Worm (Caenorhabditis elegans) whole organism, L4/young adult: ENCODE measurements around the gene Y51H4A.941.
"Not testable (repeated sequence)": the region's sequence is repeated elsewhere in the genome, so short reads cannot be mapped to it uniquely, and the experiment has no call there.

Experiments used
- W03F9.2 ChIP-seq: fragments of 150-350 bp; optimal IDR thresholded peaks from 2 replicates; lab custom pipeline; 2014; ENCODE audit warnings: missing biosample characterization, missing genetic modification characterization
- dao-5 ChIP-seq: sonication (generic microtip); optimal IDR thresholded peaks from 2 replicates; lab custom pipeline; 2016; ENCODE audit warnings: missing genotype, missing genetic modification characterization, moderate library complexity, missing compliant biosample characterization
- him-1 ChIP-seq: sonication (generic microtip); optimal IDR thresholded peaks from 2 replicates; lab custom pipeline; 2016; ENCODE audit warnings: missing genotype, missing genetic modification reagents, missing genetic modification characterization, missing compliant biosample characterization

Y51H4A.941 gene

DNA sequence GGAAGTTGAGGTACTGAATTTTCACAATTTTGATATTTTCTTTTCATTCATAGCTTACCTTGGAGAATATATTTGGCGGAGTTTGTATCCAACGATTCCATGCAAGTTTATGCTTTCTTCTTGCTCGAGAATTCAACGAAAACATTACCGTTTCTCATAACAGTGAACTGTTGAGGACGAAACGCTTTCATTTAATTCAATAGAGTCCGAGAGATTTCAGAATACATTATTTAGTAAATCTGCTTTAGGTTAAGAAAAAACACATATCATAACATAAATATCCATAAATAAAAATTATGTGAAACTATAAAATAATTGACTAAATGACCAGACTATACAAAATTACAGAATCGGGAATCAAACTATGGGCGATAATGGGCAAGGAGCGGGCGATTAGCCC lies at the start of gene Y51H4A.941:
Y51H4A.941 (minus strand) TSS at position 101 of the 400 bp plus-strand sequence.
- TF ChIP-seq him-1 (tag; lab: Kevin White, UChicago) (no peak), dao-5 (tag; lab: Kevin White, UChicago) (no peak), W03F9.2 (tag; lab: Kevin White, UChicago) (no peak)

DNA sequence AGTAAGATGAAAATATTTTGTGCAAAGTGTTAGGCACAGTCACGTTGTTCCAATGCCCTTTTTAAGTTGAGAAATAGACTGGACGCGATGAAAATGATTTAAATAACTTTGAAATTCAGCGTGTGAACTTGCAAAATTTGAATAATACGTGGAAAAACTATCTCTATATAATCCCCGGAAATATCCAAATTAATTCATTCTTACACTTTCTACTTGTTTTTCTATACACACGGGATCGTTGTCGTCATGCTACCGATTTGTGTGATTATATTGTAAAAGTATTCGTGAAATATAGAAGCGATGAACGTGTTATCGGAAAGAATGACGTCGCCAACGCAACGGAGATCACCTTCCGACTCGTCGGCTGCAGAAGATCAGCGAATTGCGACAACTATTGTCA lies 49.1 kb upstream of the Y51H4A.941 start, which contains the start of gene Y43D4A.1:
Y43D4A.1 (plus strand) TSS at position 301 of the 400 bp plus-strand sequence.
- TF ChIP-seq him-1 (tag; lab: Kevin White, UChicago) (no peak), dao-5 (tag; lab: Kevin White, UChicago) (no peak), W03F9.2 (tag; lab: Kevin White, UChicago) (no peak)

DNA sequence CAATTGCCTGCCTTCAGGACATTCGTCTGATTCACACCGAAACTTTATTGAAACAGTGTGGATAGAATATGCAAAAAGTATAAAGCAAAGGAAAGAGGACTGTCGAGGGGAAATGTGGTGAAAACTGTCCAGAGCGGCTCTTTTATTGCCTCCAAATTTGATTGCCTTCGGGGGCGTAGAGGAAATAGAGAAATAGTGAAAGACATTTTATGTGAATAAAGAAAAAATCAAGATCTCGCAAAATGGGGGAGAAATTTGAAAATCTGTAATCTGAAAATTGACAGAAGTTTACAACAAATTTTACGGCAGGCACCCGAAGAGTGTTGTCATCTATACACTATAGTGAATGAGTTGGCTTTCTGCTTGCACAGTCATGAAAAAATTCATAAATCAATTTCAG lies 46.3 kb upstream of the Y51H4A.941 start, which contains the start of gene Y51H4A.24:
Y51H4A.24 (minus strand) TSS at position 101 of the 400 bp plus-strand sequence.
- TF ChIP-seq W03F9.2 (tag; lab: Kevin White, UChicago) (no peak), dao-5 (tag; lab: Kevin White, UChicago) (no peak), him-1 (tag; lab: Kevin White, UChicago) (no peak)

DNA sequence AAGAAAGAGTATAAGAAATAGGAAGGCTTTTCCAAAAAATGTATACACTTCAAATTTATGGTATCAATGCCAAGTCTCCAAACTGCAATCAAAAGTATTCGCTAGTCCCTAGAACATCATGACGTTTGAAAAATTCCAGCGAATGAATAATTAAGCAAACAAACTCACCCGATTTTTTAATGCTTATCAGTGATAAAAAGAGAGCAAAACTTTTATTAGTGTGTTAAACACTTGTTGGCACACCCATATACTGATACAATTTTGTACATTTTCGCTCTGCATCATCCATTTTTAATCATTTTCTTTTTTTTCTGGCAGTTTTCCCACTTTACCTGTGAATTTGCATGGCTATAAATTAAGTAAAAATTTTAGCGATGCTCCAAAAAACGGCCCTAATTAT lies 41.5 kb upstream of the Y51H4A.941 start, which contains the start of gene Y51H4A.25:
Y51H4A.25 (plus strand) TSS at position 373 of the 400 bp plus-strand sequence.
- no peak for TF ChIP-seq W03F9.2 (tag; lab: Kevin White, UChicago)

DNA sequence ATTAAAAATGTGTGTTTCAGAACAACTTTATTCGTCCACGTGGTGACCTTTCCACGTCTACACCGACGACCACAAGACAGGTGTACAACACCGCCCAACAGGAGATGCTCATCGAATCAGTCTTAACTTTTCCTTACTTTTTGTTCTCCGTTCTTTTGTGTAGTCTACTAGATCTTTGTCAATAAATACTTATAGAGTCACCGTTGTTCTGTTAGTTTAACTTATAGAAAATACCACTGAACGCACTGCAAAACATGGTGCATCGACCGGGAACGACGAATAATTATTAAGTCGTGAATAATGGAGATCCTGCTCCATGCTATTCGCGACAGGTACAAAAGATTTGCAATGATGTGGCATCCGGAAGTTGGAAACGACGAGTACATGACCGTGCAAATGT lies 28.1 kb upstream of the Y51H4A.941 start, which contains the start of gene Y51H4A.23:
Y51H4A.23 (plus strand) TSS at position 301 of the 400 bp plus-strand sequence.
- not testable (repeated sequence) for TF ChIP-seq dao-5, W03F9.2, him-1 (tag; lab: Kevin White, UChicago)

DNA sequence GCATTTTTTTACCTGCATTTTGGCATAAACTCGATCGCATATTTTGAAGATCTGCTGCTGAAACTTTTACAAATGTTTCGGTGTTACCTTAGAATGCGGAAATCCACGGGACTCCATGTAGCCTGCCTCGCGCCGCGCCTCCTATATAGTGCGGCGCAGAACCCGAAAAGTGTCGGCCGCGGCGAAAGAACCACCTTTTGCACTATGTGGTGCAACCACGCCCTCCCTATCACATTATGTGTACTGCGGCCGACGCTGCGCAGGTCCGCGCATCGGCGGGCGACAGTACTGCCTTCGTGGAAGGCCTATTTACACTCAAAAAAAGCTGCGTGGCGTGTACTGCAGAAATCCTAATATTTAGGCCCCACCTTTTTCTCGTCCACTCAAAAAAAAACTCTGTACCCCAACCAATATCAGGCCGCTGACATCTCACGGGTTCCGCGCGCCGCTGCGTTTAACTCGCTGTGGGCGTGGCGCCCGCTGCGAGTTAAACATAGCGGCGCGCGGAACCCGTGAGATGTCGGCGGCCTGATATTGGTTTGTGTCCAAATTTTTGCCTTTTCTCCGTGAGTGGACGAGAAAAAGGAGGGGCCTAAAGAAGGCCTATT lies 27.6 kb upstream of the Y51H4A.941 start:
- TF ChIP-seq him-1 (tag; lab: Kevin White, UChicago) (no peak), dao-5 (tag; lab: Kevin White, UChicago) (no peak), W03F9.2 (tag; lab: Kevin White, UChicago) (no peak)

DNA sequence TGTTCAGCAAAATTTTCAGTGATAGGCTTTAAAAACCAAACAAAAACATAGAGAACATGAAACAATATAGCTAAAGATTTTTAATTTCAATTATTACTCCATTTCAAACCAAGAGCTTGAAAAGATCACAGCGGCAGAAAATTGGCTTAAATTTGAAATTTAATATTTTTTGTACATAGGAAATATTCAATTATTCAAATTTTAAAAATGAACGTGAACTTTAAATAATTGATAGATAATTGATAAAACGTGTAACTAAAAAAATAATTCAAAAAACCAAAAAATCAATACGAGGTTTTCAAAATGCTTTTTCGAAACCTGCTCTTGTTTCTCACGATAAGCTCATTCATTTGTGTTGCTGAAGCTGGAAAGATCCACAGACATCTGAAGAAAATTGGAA lies 25.9 kb upstream of the Y51H4A.941 start, which contains the start of gene Y51H4A.22:
Y51H4A.22 (plus strand) TSS at position 301 of the 400 bp plus-strand sequence.
- TF ChIP-seq dao-5 (tag; lab: Kevin White, UChicago) (no peak), W03F9.2 (tag; lab: Kevin White, UChicago) (no peak), him-1 (tag; lab: Kevin White, UChicago) (no peak)

DNA sequence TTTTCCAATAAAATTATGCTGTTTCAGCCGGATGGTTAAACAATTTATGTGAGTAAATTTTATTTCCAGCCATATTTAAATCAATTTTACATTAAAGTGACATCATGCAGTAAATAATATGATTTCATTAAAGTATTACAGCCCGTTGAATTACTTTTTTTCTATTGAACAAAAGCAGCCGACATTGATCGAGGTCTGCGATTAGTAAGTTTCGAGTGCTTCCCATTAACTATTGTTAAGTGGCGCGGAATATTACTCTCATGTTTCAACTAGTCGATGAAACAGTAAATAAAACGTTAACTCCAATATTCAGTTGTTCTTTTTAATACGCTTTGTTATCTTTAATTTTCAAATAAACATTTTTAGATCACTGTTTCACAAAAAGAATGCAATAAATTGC lies 24.2 kb upstream of the Y51H4A.941 start:
- TF ChIP-seq him-1 (tag; lab: Kevin White, UChicago): no peak
- no peak for TF ChIP-seq W03F9.2 (tag; lab: Kevin White, UChicago)
- TF ChIP-seq dao-5 (tag; lab: Kevin White, UChicago): no peak

DNA sequence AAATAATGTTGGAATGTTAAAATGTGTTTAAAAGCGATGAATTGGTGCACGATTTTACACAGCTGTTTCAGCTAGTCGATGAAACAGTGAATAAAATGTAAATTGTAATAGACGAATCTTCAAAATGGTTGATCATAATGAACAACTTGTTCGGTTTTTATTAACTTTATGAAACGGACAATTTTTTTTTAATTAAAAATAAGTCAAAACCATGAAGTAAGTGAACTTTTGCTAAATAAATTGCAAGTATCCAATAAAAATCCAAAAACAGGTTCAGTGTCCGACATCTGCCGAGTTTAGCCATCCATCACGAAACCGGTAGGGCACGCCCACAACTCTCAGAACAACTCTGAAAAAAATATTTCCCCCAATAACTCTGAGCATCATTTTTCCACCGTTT lies 15.8 kb upstream of the Y51H4A.941 start:
- TF ChIP-seq him-1 (tag; lab: Kevin White, UChicago) (no peak), dao-5 (tag; lab: Kevin White, UChicago) (no peak), W03F9.2 (tag; lab: Kevin White, UChicago) (no peak)

DNA sequence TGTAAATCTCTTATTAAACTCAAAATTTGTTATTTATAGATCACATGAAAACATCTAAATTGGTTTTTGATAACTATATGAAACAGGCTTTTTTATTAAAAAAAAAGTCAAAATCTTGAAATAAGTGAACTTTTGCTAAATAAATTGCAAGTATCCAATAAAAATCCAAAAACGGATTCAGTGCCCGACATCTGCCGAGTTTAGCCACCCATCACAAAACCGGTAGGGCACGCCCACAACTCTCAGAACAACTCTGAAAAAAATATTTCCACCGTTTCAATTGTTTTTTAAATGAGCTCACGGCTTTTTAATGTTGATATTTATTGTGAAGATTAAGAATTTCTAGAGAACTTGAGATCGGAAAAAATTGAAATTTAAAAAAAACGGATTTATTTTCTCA lies 15.2 kb upstream of the Y51H4A.941 start:
- no peak for TF ChIP-seq W03F9.2 (tag; lab: Kevin White, UChicago)
- TF ChIP-seq him-1 (tag; lab: Kevin White, UChicago): no peak
- no peak for TF ChIP-seq dao-5 (tag; lab: Kevin White, UChicago)

DNA sequence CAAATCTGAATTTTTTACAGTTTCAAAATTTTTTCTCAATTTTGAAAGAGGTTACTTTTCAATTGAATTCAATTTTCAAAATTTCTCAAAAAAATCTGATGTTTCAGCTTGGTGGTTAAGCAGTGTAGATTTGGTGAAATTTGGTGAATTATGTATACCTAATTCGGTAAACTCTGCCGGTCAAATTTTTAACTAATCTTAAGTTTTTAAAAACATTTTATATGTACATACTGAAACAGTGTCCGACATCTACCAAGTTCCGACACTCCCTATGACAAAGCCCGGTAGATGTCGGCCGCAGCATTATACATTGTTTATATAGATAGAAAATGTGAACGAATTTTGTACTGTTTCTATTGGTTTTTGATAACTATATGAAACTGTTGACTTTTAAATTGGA lies 12.5 kb upstream of the Y51H4A.941 start:
- no peak for TF ChIP-seq W03F9.2 (tag; lab: Kevin White, UChicago)
- no peak for TF ChIP-seq dao-5 (tag; lab: Kevin White, UChicago)
- TF ChIP-seq him-1 (tag; lab: Kevin White, UChicago): no peak

DNA sequence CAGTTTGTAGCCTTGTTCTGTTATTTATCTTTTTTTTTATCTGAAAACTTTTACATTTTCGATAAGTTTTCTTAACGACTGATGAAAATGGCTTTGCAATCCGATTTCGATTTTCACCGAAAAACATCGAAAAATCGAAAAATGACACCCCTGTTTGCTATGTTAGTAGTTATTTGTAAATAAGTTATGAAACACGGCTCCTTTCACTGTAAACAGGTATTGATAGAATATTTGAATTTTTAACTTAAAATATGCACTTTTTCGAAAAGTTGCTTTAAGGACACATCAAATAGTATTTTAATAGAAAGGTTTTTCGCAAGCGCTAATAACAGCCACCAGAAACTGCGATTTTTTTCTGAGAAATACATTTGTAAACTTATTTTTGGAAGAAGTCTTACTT lies 2.0 kb upstream of the Y51H4A.941 start:
- no peak for TF ChIP-seq dao-5 (tag; lab: Kevin White, UChicago)
- TF ChIP-seq W03F9.2 (tag; lab: Kevin White, UChicago): no peak
- TF ChIP-seq him-1 (tag; lab: Kevin White, UChicago): no peak

DNA sequence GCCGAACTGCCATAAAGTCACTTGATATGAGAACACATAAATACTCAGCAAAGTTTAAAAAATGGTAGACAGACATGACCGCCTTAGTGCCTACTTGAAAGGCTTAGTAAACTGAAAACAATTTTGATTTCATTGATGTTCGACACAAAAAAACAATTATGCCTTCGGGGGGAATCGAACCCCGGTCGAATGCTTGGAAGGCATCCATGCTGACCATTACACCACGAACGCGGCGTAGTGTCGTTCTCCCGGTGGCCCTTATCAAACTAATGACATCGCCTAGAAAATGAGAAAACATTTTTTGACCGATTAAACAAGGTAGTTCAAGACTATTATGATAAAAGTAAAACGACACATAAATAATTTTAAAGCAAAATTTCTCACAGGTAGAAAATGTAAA lies 10.2 kb downstream of the Y51H4A.941 start:
- TF ChIP-seq him-1 (tag; lab: Kevin White, UChicago) (no peak), dao-5 (tag; lab: Kevin White, UChicago) (no peak), W03F9.2 (tag; lab: Kevin White, UChicago) (peak; percentile 11)

DNA sequence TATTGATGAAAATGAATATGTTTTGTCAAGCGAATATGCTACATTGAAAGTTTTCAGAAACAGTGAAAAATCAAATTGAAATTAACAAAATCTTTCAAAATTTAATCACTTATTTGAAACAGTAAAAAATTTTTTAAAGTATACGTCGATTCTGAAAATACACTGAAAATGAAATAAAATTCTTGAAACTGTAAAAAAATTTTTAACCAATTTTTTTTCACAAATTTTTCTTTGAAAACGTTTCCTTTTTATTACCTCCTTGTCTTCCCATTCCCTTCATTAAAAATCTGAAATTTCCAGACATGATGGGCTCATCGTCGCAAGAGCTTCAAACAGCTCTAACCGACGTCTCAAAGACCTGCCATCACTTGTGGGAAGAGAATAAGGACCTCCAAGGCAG lies 30.4 kb downstream of the Y51H4A.941 start, which contains the start of gene sta-1:
sta-1 (plus strand) TSS at position 301 of the 400 bp plus-strand sequence.
- TF ChIP-seq him-1, W03F9.2, dao-5 (tag; lab: Kevin White, UChicago): not testable (repeated sequence)
